Worm (Caenorhabditis elegans) whole organism, late embryonic: Measurements from ENCODE around the gene mog-5.

Source experiments
- C08G9.2 ChIP-seq: sonication (generic microtip); optimal IDR thresholded peaks from 2 replicates; lab custom pipeline; 2016; ENCODE audit warnings: mild to moderate bottlenecking, missing genetic modification characterization, moderate library complexity, missing compliant biosample characterization
- F13H6.1 ChIP-seq: sonication (generic microtip); optimal IDR thresholded peaks from 2 replicates; lab custom pipeline; 2016; ENCODE audit warnings: missing genetic modification characterization, missing compliant biosample characterization
- K02D7.2 ChIP-seq: sonication (generic microtip); optimal IDR thresholded peaks from 2 replicates; lab custom pipeline; 2017; ENCODE audit warnings: mild to moderate bottlenecking, missing genetic modification characterization, missing compliant biosample characterization
- ama-1 ChIP-seq: fragments of 150-350 bp; optimal IDR thresholded peaks from 2 replicates; lab custom pipeline; 2014
- ceh-14 ChIP-seq: sonication (generic microtip); optimal IDR thresholded peaks from 2 replicates; lab custom pipeline; 2016; ENCODE audit warnings: missing genotype, missing genetic modification characterization, missing compliant biosample characterization
- ceh-18 ChIP-seq: sonication (generic microtip); optimal IDR thresholded peaks from 2 replicates; lab custom pipeline; 2016; ENCODE audit warnings: missing genetic modification characterization, missing compliant biosample characterization
- ceh-2 ChIP-seq: sonication (generic microtip); optimal IDR thresholded peaks from 2 replicates; lab custom pipeline; 2016; ENCODE audit warnings: missing genotype, missing genetic modification characterization, missing compliant biosample characterization
- ceh-22 ChIP-seq: sonication (generic microtip); optimal IDR thresholded peaks from 2 replicates; lab custom pipeline; 2017; ENCODE audit warnings: missing biosample characterization, missing genetic modification characterization
- ceh-24 ChIP-seq: sonication (generic microtip); optimal IDR thresholded peaks from 2 replicates; lab custom pipeline; 2016; ENCODE audit warnings: mild to moderate bottlenecking, missing genetic modification characterization, missing compliant biosample characterization
- ceh-30 ChIP-seq: fragments of 150-350 bp; optimal IDR thresholded peaks from 2 replicates; lab custom pipeline; 2014; ENCODE audit warnings: missing biosample characterization, missing genetic modification characterization
- ceh-31 ChIP-seq: sonication (generic microtip); optimal IDR thresholded peaks from 2 replicates; lab custom pipeline; 2016; ENCODE audit warnings: missing genetic modification characterization, missing compliant biosample characterization
- ceh-45 ChIP-seq: fragments of 200-800 bp; sonication (Bioruptor generic); IDR thresholded peaks from 2 replicates; pipeline ENCODE4 v1.3.6; 2022; ENCODE audit warnings: missing genetic modification reagents, missing genetic modification characterization, missing compliant biosample characterization
- ceh-48 ChIP-seq: sonication (generic microtip); optimal IDR thresholded peaks from 2 replicates; lab custom pipeline; 2016; ENCODE audit warnings: missing genetic modification characterization, inconsistent platforms, missing compliant biosample characterization
- ceh-6 ChIP-seq: fragments of 200-800 bp; sonication (Bioruptor generic); optimal IDR thresholded peaks from 2 replicates; lab custom pipeline; 2018; ENCODE audit warnings: mild to moderate bottlenecking, missing genetic modification characterization, missing compliant biosample characterization
- ceh-9 ChIP-seq: sonication (generic microtip); optimal IDR thresholded peaks from 2 replicates; lab custom pipeline; 2016; ENCODE audit warnings: mild to moderate bottlenecking, missing genetic modification characterization, inconsistent platforms, missing compliant biosample characterization
- dmd-4 ChIP-seq: sonication (generic microtip); optimal IDR thresholded peaks from 2 replicates; lab custom pipeline; 2016; ENCODE audit warnings: borderline replicate concordance, missing genetic modification characterization, missing compliant biosample characterization
- elt-2 ChIP-seq: sonication (generic microtip); optimal IDR thresholded peaks from 2 replicates; lab custom pipeline; 2016; ENCODE audit warnings: missing genetic modification reagents, missing genetic modification characterization, missing compliant biosample characterization
- elt-4 ChIP-seq: sonication (generic microtip); optimal IDR thresholded peaks from 2 replicates; lab custom pipeline; 2016; ENCODE audit warnings: missing genetic modification characterization, missing compliant biosample characterization
- ets-4 ChIP-seq: sonication (generic microtip); optimal IDR thresholded peaks from 2 replicates; lab custom pipeline; 2016; ENCODE audit warnings: missing genetic modification characterization, missing compliant biosample characterization
- fkh-10 ChIP-seq: fragments of 150-350 bp; optimal IDR thresholded peaks from 2 replicates; lab custom pipeline; 2014; ENCODE audit warnings: missing biosample characterization, missing genetic modification reagents, missing genetic modification characterization
- hlh-15 ChIP-seq: sonication (generic microtip); optimal IDR thresholded peaks from 2 replicates; lab custom pipeline; 2016; ENCODE audit warnings: missing genetic modification characterization, missing compliant biosample characterization
- hlh-30 ChIP-seq: sonication (generic microtip); optimal IDR thresholded peaks from 2 replicates; lab custom pipeline; 2017; ENCODE audit warnings: antibody characterized with exemption, missing genetic modification characterization, missing compliant biosample characterization; ENCODE audit not compliant: insufficient read depth
- hlh-8 ChIP-seq: sonication (generic microtip); optimal IDR thresholded peaks from 2 replicates; lab custom pipeline; 2016; ENCODE audit warnings: missing genotype, missing genetic modification characterization, missing compliant biosample characterization
- lim-6 ChIP-seq: sonication (generic microtip); optimal IDR thresholded peaks from 2 replicates; lab custom pipeline; 2016; ENCODE audit warnings: missing genetic modification characterization, missing compliant biosample characterization
- lin-11 ChIP-seq: fragments of 200-800 bp; sonication (Bioruptor generic); optimal IDR thresholded peaks from 2 replicates; lab custom pipeline; 2018; ENCODE audit warnings: mild to moderate bottlenecking, missing genetic modification characterization, missing compliant biosample characterization
- mec-3 ChIP-seq: sonication (generic microtip); optimal IDR thresholded peaks from 2 replicates; lab custom pipeline; 2016; ENCODE audit warnings: borderline replicate concordance, missing genetic modification characterization, missing compliant biosample characterization
- nhr-11 ChIP-seq: fragments of 150-350 bp; optimal IDR thresholded peaks from 2 replicates; lab custom pipeline; 2014; ENCODE audit warnings: missing biosample characterization, missing genetic modification characterization
- nhr-232 ChIP-seq: sonication (generic microtip); optimal IDR thresholded peaks from 2 replicates; lab custom pipeline; 2016; ENCODE audit warnings: missing genetic modification characterization, missing compliant biosample characterization
- npax-4 ChIP-seq: sonication (generic microtip); optimal IDR thresholded peaks from 2 replicates; lab custom pipeline; 2016; ENCODE audit warnings: missing genetic modification characterization, missing compliant biosample characterization
- pag-3 ChIP-seq: sonication (generic microtip); optimal IDR thresholded peaks from 2 replicates; lab custom pipeline; 2016; ENCODE audit warnings: missing compliant biosample characterization, missing genetic modification characterization, borderline replicate concordance
- pat-9 ChIP-seq: fragments of 200-800 bp; sonication (Bioruptor generic); optimal IDR thresholded peaks from 2 replicates; lab custom pipeline; 2018; ENCODE audit warnings: mild to moderate bottlenecking, missing genetic modification characterization, moderate library complexity, missing compliant biosample characterization
- pha-2 ChIP-seq: sonication (generic microtip); optimal IDR thresholded peaks from 2 replicates; lab custom pipeline; 2017; ENCODE audit warnings: mild to moderate bottlenecking, missing genetic modification characterization, missing compliant biosample characterization
- pha-4 ChIP-seq: fragments of 150-350 bp; optimal IDR thresholded peaks from 2 replicates; lab custom pipeline; 2018; ENCODE audit warnings: missing biosample characterization, missing genetic modification reagents, missing genetic modification characterization
- pqm-1 ChIP-seq: sonication (generic microtip); optimal IDR thresholded peaks from 2 replicates; lab custom pipeline; 2016; ENCODE audit warnings: missing genetic modification characterization, missing compliant biosample characterization
- ref-2 ChIP-seq: sonication (generic microtip); optimal IDR thresholded peaks from 2 replicates; lab custom pipeline; 2016; ENCODE audit warnings: missing genetic modification characterization, missing compliant biosample characterization
- rnt-1 ChIP-seq: sonication (generic microtip); optimal IDR thresholded peaks from 2 replicates; lab custom pipeline; 2016; ENCODE audit warnings: missing genetic modification characterization, missing compliant biosample characterization
- sdc-2 ChIP-seq: sonication (generic microtip); optimal IDR thresholded peaks from 2 replicates; lab custom pipeline; 2016; ENCODE audit warnings: missing genotype, missing genetic modification characterization, missing compliant biosample characterization
- sox-2 ChIP-seq: fragments of 200-800 bp; sonication (Bioruptor generic); IDR thresholded peaks from 2 replicates; pipeline ENCODE4 v1.3.6; 2022; ENCODE audit warnings: missing genetic modification reagents, missing genetic modification characterization, missing compliant biosample characterization
- sox-4 ChIP-seq: sonication (generic microtip); optimal IDR thresholded peaks from 2 replicates; lab custom pipeline; 2017; ENCODE audit warnings: mild to moderate bottlenecking, missing genetic modification characterization, inconsistent platforms, missing compliant biosample characterization
- ttx-3 ChIP-seq: sonication (generic microtip); optimal IDR thresholded peaks from 2 replicates; lab custom pipeline; 2016; ENCODE audit warnings: missing genetic modification reagents, missing genetic modification characterization, missing compliant biosample characterization
- unc-42 ChIP-seq: sonication (generic microtip); optimal IDR thresholded peaks from 2 replicates; lab custom pipeline; 2016; ENCODE audit warnings: missing genotype, missing genetic modification characterization, missing compliant biosample characterization
- unc-55 ChIP-seq: sonication (generic microtip); optimal IDR thresholded peaks from 2 replicates; lab custom pipeline; 2017; ENCODE audit warnings: missing biosample characterization, missing genetic modification reagents, missing genetic modification characterization
- unc-86 ChIP-seq: sonication (generic microtip); optimal IDR thresholded peaks from 2 replicates; lab custom pipeline; 2016; ENCODE audit warnings: missing genetic modification characterization, missing compliant biosample characterization
- zip-5 ChIP-seq: sonication (generic microtip); optimal IDR thresholded peaks from 2 replicates; lab custom pipeline; 2016; ENCODE audit warnings: missing genetic modification characterization, missing compliant biosample characterization

Gene mog-5

ce11 chrII:5384282-5384681 lies 15.1 kb upstream of the mog-5 start:
- TF ChIP-seq F13H6.1 (no peak), K02D7.2 (no peak), hlh-30 (no peak), ceh-2 (tag; lab: Kevin White, UChicago) (no peak), lin-11 (tag; lab: Kevin White, UChicago) (no peak), ceh-9 (no peak), nhr-232 (tag; lab: Kevin White, UChicago) (no peak), ceh-45 (no peak), pha-2 (tag; lab: Kevin White, UChicago) (no peak)
- TF ChIP-seq, all 69 proteins: peak for 0

DNA sequence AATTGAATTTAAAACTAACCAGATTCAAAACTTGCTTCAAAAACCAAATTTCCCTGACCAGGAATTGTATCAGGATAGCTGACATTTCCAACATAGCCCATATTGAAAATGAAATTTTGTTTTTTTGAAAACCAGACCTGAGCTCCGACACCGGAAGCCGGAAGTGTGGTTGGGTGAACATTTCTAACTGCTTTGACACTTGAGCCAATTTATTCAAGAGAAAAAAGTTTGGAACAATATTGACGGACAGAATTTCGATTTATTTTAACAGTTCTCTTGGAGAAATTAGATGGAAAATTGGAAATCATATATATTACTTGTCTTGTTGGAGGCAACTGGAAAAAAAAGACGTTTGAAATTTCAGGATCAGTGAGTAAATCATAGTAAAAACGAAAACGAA lies 12.1 kb upstream of the mog-5 start, which contains the start of gene ccpp-6:
ccpp-6 (minus strand) TSS at position 101 of the 400 bp plus-strand sequence.
- no peak for TF ChIP-seq sox-2 (GFP tag; lab: Robert Waterston, UW)
- TF ChIP-seq sdc-2, result no peak
- TF ChIP-seq ceh-45, result no peak
- TF ChIP-seq unc-55 (GFP tag; lab: Kevin White, UChicago), result no peak
- no peak for TF ChIP-seq unc-86 (tag; lab: Kevin White, UChicago)
- TF ChIP-seq nhr-11 (tag; lab: Kevin White, UChicago), result no peak
- no peak for TF ChIP-seq ceh-48
- no peak for TF ChIP-seq elt-2
- TF ChIP-seq sox-4 (tag; lab: Kevin White, UChicago), result no peak
- TF ChIP-seq lim-6 (tag; lab: Kevin White, UChicago), result no peak
- TF ChIP-seq dmd-4 (tag; lab: Kevin White, UChicago), result no peak
- TF ChIP-seq rnt-1 (tag; lab: Kevin White, UChicago), result no peak
- TF ChIP-seq elt-4, result no peak
- TF ChIP-seq ceh-9, result no peak
- TF ChIP-seq, all 69 proteins: peak for 0

DNA sequence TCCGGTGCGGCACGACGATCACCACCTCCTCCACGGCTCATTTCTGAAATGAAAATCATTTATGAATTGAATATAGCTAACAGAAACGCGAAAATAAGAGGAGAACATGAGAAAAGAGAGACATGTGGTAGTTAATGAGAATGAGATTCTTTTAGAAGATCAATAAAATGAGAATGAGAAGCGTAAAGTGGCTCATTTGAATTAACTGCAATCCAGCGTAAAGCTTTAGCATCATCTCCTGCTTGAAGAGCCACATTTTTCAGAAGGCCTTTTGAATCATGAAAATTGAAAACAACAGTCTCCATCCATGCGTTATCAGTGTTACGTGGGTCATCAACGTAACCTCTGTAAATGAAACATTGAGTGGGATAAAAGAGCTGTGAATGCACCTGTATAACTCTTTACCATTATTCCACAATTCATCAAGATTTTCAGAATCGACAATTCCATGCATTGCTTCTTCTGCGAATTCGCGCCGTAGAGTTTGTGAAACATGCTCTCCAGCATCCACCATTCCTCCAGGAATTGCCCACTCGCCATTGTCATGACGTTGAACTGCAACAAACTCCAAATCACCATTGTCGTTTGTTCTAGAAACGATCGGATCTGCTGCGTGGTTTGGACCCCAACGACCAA lies 10.4 kb upstream of the mog-5 start, which contains the start of gene rsp-4:
rsp-4 (minus strand) TSS at position 51 of the 636 bp plus-strand sequence.
- TF ChIP-seq sox-4 (tag; lab: Kevin White, UChicago), result no peak
- no peak for TF ChIP-seq ceh-24 (tag; lab: Kevin White, UChicago)
- TF ChIP-seq C08G9.2, result no peak
- TF ChIP-seq ref-2, result no peak
- no peak for TF ChIP-seq F13H6.1
- no peak for TF ChIP-seq ets-4 (tag; lab: Kevin White, UChicago)
- TF ChIP-seq npax-4, result no peak
- no peak for TF ChIP-seq zip-5 (tag; lab: Kevin White, UChicago)
- no peak for TF ChIP-seq unc-55 (GFP tag; lab: Kevin White, UChicago)
- no peak for TF ChIP-seq unc-86 (tag; lab: Kevin White, UChicago)
- TF ChIP-seq ceh-14 (tag; lab: Kevin White, UChicago), result no peak

DNA sequence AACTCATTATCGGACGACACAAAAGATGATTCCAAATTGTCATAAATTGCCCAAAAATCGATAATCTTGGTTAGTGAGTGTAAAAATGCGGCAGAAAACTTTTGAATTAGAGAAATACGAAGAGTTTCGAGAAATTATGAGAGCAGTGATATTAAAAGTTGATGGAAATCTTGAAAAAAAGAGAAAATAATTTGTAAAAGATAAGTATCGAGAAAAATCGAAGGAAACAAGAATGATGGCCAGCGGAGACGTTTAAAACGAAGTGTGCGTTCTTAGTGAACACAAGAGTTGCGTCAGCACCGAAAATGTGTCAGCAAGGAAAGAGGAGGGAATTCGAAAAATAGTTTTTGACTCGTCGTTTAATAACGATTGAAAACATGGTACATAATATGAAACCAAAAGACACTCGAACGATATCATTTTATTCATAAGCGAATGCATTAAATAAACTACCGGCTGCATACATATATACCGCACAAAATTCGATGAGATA lies 9.5 kb upstream of the mog-5 start, which contains the start of gene ndx-6:
ndx-6 (minus strand) TSS at position 51 of the 493 bp plus-strand sequence.
- TF ChIP-seq unc-86 (tag; lab: Kevin White, UChicago) (peak; percentile 43), sox-4 (tag; lab: Kevin White, UChicago) (no peak), ceh-31 (tag; lab: Kevin White, UChicago) (peak; percentile 78), ceh-48 (peak; percentile 46), elt-2 (peak; percentile 91), ceh-2 (tag; lab: Kevin White, UChicago) (no peak), ceh-18 (peak; percentile 60), dmd-4 (tag; lab: Kevin White, UChicago) (no peak), hlh-15 (no peak), C08G9.2 (peak; percentile 14), ttx-3 (tag; lab: Kevin White, UChicago) (peak; percentile 19), fkh-10 (GFP tag; lab: Kevin White, UChicago) (no peak), pha-4 (no peak), ceh-24 (tag; lab: Kevin White, UChicago) (no peak), mec-3 (tag; lab: Kevin White, UChicago) (no peak), hlh-8 (tag; lab: Kevin White, UChicago) (peak; percentile 10), lin-11 (tag; lab: Kevin White, UChicago) (no peak), pqm-1 (tag; lab: Kevin White, UChicago) (no peak), ceh-14 (tag; lab: Kevin White, UChicago) (no peak), ceh-30 (tag; lab: Kevin White, UChicago) (no peak), unc-42 (tag; lab: Kevin White, UChicago) (peak; percentile 44), sox-2 (GFP tag; lab: Robert Waterston, UW) (no peak), pat-9 (tag; lab: Kevin White, UChicago) (peak; percentile 42), rnt-1 (tag; lab: Kevin White, UChicago) (peak; percentile 43), pag-3 (no peak), F13H6.1 (no peak), ceh-6 (no peak), unc-55 (GFP tag; lab: Kevin White, UChicago) (no peak), ama-1 (lab: Kevin White, UChicago) (no peak), K02D7.2 (no peak), ceh-22 (tag; lab: Kevin White, UChicago) (no peak)
